Worm (Caenorhabditis elegans) whole organism, early embryonic: ENCODE results near the gene nspe-4.
A peak's percentile ranks its signal among the peaks of the same experiment; 100 is the strongest.

Experiments used
- B0310.2 ChIP-seq: sonication (generic microtip); optimal IDR thresholded peaks from 2 replicates; lab custom pipeline; 2016; ENCODE audit warnings: mild to moderate bottlenecking, missing genetic modification characterization, missing compliant biosample characterization
- F13C5.2 ChIP-seq: sonication (generic microtip); optimal IDR thresholded peaks from 2 replicates; lab custom pipeline; 2017; ENCODE audit warnings: mild to moderate bottlenecking, missing genetic modification characterization, inconsistent platforms, missing compliant biosample characterization
- aly-1 ChIP-seq: sonication (generic microtip); optimal IDR thresholded peaks from 2 replicates; lab custom pipeline; 2016; ENCODE audit warnings: missing genetic modification characterization, missing compliant biosample characterization
- ama-1 ChIP-seq: fragments of 150-350 bp; optimal IDR thresholded peaks from 2 replicates; lab custom pipeline; 2014
- ceh-13 ChIP-seq: fragments of 200-800 bp; sonication (Bioruptor generic); optimal IDR thresholded peaks from 2 replicates; lab custom pipeline; 2018; ENCODE audit warnings: mild to moderate bottlenecking, missing genetic modification characterization, missing compliant biosample characterization
- ceh-36 ChIP-seq: sonication (generic microtip); optimal IDR thresholded peaks from 2 replicates; lab custom pipeline; 2016; ENCODE audit warnings: missing genetic modification characterization, inconsistent platforms, missing compliant biosample characterization
- ets-7 ChIP-seq: sonication (generic microtip); optimal IDR thresholded peaks from 2 replicates; lab custom pipeline; 2016; ENCODE audit warnings: missing genotype, missing genetic modification characterization, missing compliant biosample characterization
- flt-1 ChIP-seq: fragments of 200-800 bp; sonication (Bioruptor generic); IDR thresholded peaks from 2 replicates; pipeline ENCODE4 v1.3.6; 2022; ENCODE audit warnings: missing genetic modification characterization, missing compliant biosample characterization
- hmbx-1 ChIP-seq: sonication (generic microtip); optimal IDR thresholded peaks from 2 replicates; lab custom pipeline; 2016; ENCODE audit warnings: mild to moderate bottlenecking, missing genetic modification characterization, missing compliant biosample characterization
- hmg-4 ChIP-seq: fragments of 200-800 bp; sonication (Bioruptor generic); optimal IDR thresholded peaks from 2 replicates; lab custom pipeline; 2018; ENCODE audit warnings: mild to moderate bottlenecking, missing genetic modification characterization, missing compliant biosample characterization
- hnd-1 ChIP-seq: sonication (generic microtip); optimal IDR thresholded peaks from 2 replicates; lab custom pipeline; 2016; ENCODE audit warnings: missing genetic modification characterization, missing compliant biosample characterization
- pes-1 ChIP-seq: fragments of 200-800 bp; sonication (Bioruptor generic); IDR thresholded peaks from 2 replicates; pipeline ENCODE4 v1.3.6; 2022; ENCODE audit warnings: missing genetic modification reagents, missing genetic modification characterization, missing compliant biosample characterization
- scrt-1 ChIP-seq: fragments of 200-800 bp; sonication (Bioruptor generic); IDR thresholded peaks from 2 replicates; pipeline ENCODE4 v1.3.6; 2022; ENCODE audit warnings: missing genetic modification characterization, missing compliant biosample characterization
- sea-1 ChIP-seq: fragments of 200-800 bp; sonication (Bioruptor generic); conservative IDR thresholded peaks from 2 replicates; pipeline ENCODE4 v1.3.6; 2022; ENCODE audit warnings: missing genetic modification characterization, missing compliant biosample characterization
- tbx-11 ChIP-seq: fragments of 200-800 bp; sonication (Bioruptor generic); IDR thresholded peaks from 2 replicates; pipeline ENCODE4 v1.3.6; 2022; ENCODE audit warnings: missing genetic modification characterization, missing compliant biosample characterization
- tbx-37 ChIP-seq: fragments of 200-800 bp; sonication (Bioruptor generic); conservative IDR thresholded peaks from 2 replicates; pipeline ENCODE4 v1.3.6; 2022; ENCODE audit warnings: missing genetic modification reagents, missing genetic modification characterization, missing compliant biosample characterization
- tra-4 ChIP-seq: sonication (generic microtip); optimal IDR thresholded peaks from 2 replicates; lab custom pipeline; 2017; ENCODE audit warnings: missing genetic modification characterization, missing compliant biosample characterization

The nspe-4 gene

ce11 chrII:12654447-12654846 is 42.1 kb downstream of the nspe-4 start, which contains the start of gene rgs-4:
rgs-4 (plus strand) TSS chrII:12654747.
- TF ChIP-seq scrt-1 (GFP tag; lab: Robert Waterston, UW) (no peak), tbx-11 (no peak), ets-7 (tag; lab: Kevin White, UChicago) (no peak), F13C5.2 (tag; lab: Kevin White, UChicago) (no peak), tbx-37 (GFP tag; lab: Robert Waterston, UW) (no peak), hnd-1 (tag; lab: Kevin White, UChicago) (no peak), flt-1 (GFP tag; lab: Robert Waterston, UW) (no peak), hmbx-1 (tag; lab: Kevin White, UChicago) (no peak), ceh-13 (GFP tag; lab: Kevin White, UChicago) (no peak), tra-4 (tag; lab: Kevin White, UChicago) (no peak)

- TF ChIP-seq F13C5.2 (tag; lab: Kevin White, UChicago): no peak
- no peak for TF ChIP-seq aly-1 (tag; lab: Kevin White, UChicago)
- no peak for TF ChIP-seq hmbx-1 (tag; lab: Kevin White, UChicago)
- no peak for TF ChIP-seq ceh-36 (tag; lab: Kevin White, UChicago)
- TF ChIP-seq hmg-4 (GFP tag; lab: Kevin White, UChicago): no peak
- no peak for TF ChIP-seq ama-1
- no peak for TF ChIP-seq scrt-1 (GFP tag; lab: Robert Waterston, UW)
- no peak for TF ChIP-seq hnd-1 (tag; lab: Kevin White, UChicago)
- no peak for TF ChIP-seq pes-1
- TF ChIP-seq sea-1 (GFP tag; lab: Robert Waterston, UW): no peak
- TF ChIP-seq ets-7 (tag; lab: Kevin White, UChicago): no peak
- no peak for TF ChIP-seq tbx-37 (GFP tag; lab: Robert Waterston, UW)
- TF ChIP-seq tra-4 (tag; lab: Kevin White, UChicago): no peak
- no peak for TF ChIP-seq tbx-11
- no peak for TF ChIP-seq ceh-13 (GFP tag; lab: Kevin White, UChicago)
- no peak for TF ChIP-seq flt-1 (GFP tag; lab: Robert Waterston, UW)
- TF ChIP-seq B0310.2 (tag; lab: Kevin White, UChicago): no peak
Observed at ce11 chrII:12655816-12656215, 43.5 kb downstream of the nspe-4 start.

ce11 chrII:12657620-12658019 is 45.3 kb downstream of the nspe-4 start:
- no peak for TF ChIP-seq hnd-1 (tag; lab: Kevin White, UChicago)
- TF ChIP-seq ets-7 (tag; lab: Kevin White, UChicago): no peak
- TF ChIP-seq hmbx-1 (tag; lab: Kevin White, UChicago): no peak
- TF ChIP-seq tbx-37 (GFP tag; lab: Robert Waterston, UW): no peak
- no peak for TF ChIP-seq tra-4 (tag; lab: Kevin White, UChicago)
- no peak for TF ChIP-seq pes-1
- no peak for TF ChIP-seq scrt-1 (GFP tag; lab: Robert Waterston, UW)
- TF ChIP-seq tbx-11: no peak
- TF ChIP-seq F13C5.2 (tag; lab: Kevin White, UChicago): no peak
- no peak for TF ChIP-seq flt-1 (GFP tag; lab: Robert Waterston, UW)
- TF ChIP-seq B0310.2 (tag; lab: Kevin White, UChicago): no peak
- TF ChIP-seq ama-1: no peak
- TF ChIP-seq sea-1 (GFP tag; lab: Robert Waterston, UW): no peak
- TF ChIP-seq ceh-36 (tag; lab: Kevin White, UChicago): no peak
- TF ChIP-seq aly-1 (tag; lab: Kevin White, UChicago): no peak
- no peak for TF ChIP-seq hmg-4 (GFP tag; lab: Kevin White, UChicago)

- no peak for TF ChIP-seq ceh-36 (tag; lab: Kevin White, UChicago)
- no peak for TF ChIP-seq pes-1
- no peak for TF ChIP-seq flt-1 (GFP tag; lab: Robert Waterston, UW)
Observed at ce11 chrII:12658409-12658808, 46.1 kb downstream of the nspe-4 start.

ce11 chrII:12659676-12660371 is 47.5 kb downstream of the nspe-4 start:
- no peak for TF ChIP-seq hnd-1 (tag; lab: Kevin White, UChicago)
- TF ChIP-seq ceh-36 (tag; lab: Kevin White, UChicago): peak; percentile 87
- TF ChIP-seq hmbx-1 (tag; lab: Kevin White, UChicago): no peak
- no peak for TF ChIP-seq ceh-13 (GFP tag; lab: Kevin White, UChicago)

- TF ChIP-seq tbx-11: no peak
- TF ChIP-seq F13C5.2 (tag; lab: Kevin White, UChicago): no peak
- no peak for TF ChIP-seq flt-1 (GFP tag; lab: Robert Waterston, UW)
- TF ChIP-seq sea-1 (GFP tag; lab: Robert Waterston, UW): no peak
- TF ChIP-seq ets-7 (tag; lab: Kevin White, UChicago): no peak
- TF ChIP-seq tra-4 (tag; lab: Kevin White, UChicago): no peak
- TF ChIP-seq hmg-4 (GFP tag; lab: Kevin White, UChicago): no peak
- no peak for TF ChIP-seq ceh-13 (GFP tag; lab: Kevin White, UChicago)
- TF ChIP-seq ceh-36 (tag; lab: Kevin White, UChicago): no peak
- TF ChIP-seq ama-1: no peak
- no peak for TF ChIP-seq scrt-1 (GFP tag; lab: Robert Waterston, UW)
- no peak for TF ChIP-seq pes-1
- no peak for TF ChIP-seq tbx-37 (GFP tag; lab: Robert Waterston, UW)
- no peak for TF ChIP-seq B0310.2 (tag; lab: Kevin White, UChicago)
- TF ChIP-seq hmbx-1 (tag; lab: Kevin White, UChicago): no peak
- no peak for TF ChIP-seq aly-1 (tag; lab: Kevin White, UChicago)
- TF ChIP-seq hnd-1 (tag; lab: Kevin White, UChicago): no peak
Observed at ce11 chrII:12661930-12662329, 49.6 kb downstream of the nspe-4 start.
